Worm (Caenorhabditis elegans) whole organism, L1 larva: ENCODE data around the gene idpp-13.
A peak's percentile ranks its signal among the peaks of the same experiment; 100 is the strongest.

ENCODE experiments used
- C04F5.9 ChIP-seq: sonication (generic microtip); optimal IDR thresholded peaks from 2 replicates; lab custom pipeline; 2016; ENCODE audit warnings: missing genetic modification characterization, missing compliant biosample characterization
- C34B4.2 ChIP-seq: sonication (generic microtip); optimal IDR thresholded peaks from 2 replicates; lab custom pipeline; 2017; ENCODE audit warnings: mild to moderate bottlenecking, missing genetic modification characterization, missing compliant biosample characterization
- Y116A8C.19 ChIP-seq: sonication (generic microtip); optimal IDR thresholded peaks from 2 replicates; lab custom pipeline; 2016; ENCODE audit warnings: missing compliant biosample characterization, missing genetic modification characterization, borderline replicate concordance
- aha-1 ChIP-seq: fragments of 150-350 bp; optimal IDR thresholded peaks from 2 replicates; lab custom pipeline; 2014; ENCODE audit warnings: missing biosample characterization, missing genetic modification characterization
- ceh-8 ChIP-seq: fragments of 200-800 bp; sonication (Bioruptor generic); optimal IDR thresholded peaks from 2 replicates; lab custom pipeline; 2018; ENCODE audit warnings: mild to moderate bottlenecking, missing genetic modification characterization, moderate library complexity, missing compliant biosample characterization
- ceh-88 ChIP-seq: fragments of 200-800 bp; sonication (Bioruptor generic); IDR thresholded peaks from 2 replicates; pipeline ENCODE4 v1.3.6; 2022; ENCODE audit warnings: missing genetic modification characterization, missing compliant biosample characterization
- ceh-90 ChIP-seq: sonication (generic microtip); optimal IDR thresholded peaks from 2 replicates; lab custom pipeline; 2016; ENCODE audit warnings: missing genetic modification characterization, missing compliant biosample characterization
- dpl-1 ChIP-seq, 3 experiments: fragments of 150-350 bp in 2 of 3; sonication (generic microtip) in 1 of 3; optimal IDR thresholded peaks; 2 replicates each; lab custom pipeline; 2014 to 2017; ENCODE audit warnings: missing biosample characterization in 3 of 3, missing genetic modification characterization in 3 of 3, missing genetic modification reagents in 3 of 3
- efl-1 ChIP-seq, 4 experiments: fragments of 150-350 bp; optimal IDR thresholded peaks in 3 of 4; peaks in 1 of 4; 1 replicate in 1 of 4; 2 replicates in 3 of 4; lab custom pipeline; 2014; ENCODE audit warnings: missing biosample characterization in 2 of 4, missing genetic modification characterization in 2 of 4, missing genetic modification reagents in 2 of 4
- elt-2 ChIP-seq: sonication (generic microtip); optimal IDR thresholded peaks from 2 replicates; lab custom pipeline; 2016; ENCODE audit warnings: missing genetic modification characterization, mild to moderate bottlenecking, inconsistent platforms, missing compliant biosample characterization, missing genetic modification reagents
- fkh-10 ChIP-seq: sonication (generic microtip); optimal IDR thresholded peaks from 2 replicates; lab custom pipeline; 2017; ENCODE audit warnings: missing biosample characterization, missing genetic modification reagents, missing genetic modification characterization
- fos-1 ChIP-seq: fragments of 150-350 bp; optimal IDR thresholded peaks from 2 replicates; lab custom pipeline; 2014; ENCODE audit warnings: missing biosample characterization, missing genetic modification characterization
- irx-1 ChIP-seq: sonication (generic microtip); optimal IDR thresholded peaks from 2 replicates; lab custom pipeline; 2016; ENCODE audit warnings: missing genetic modification characterization, missing compliant biosample characterization
- isw-1 ChIP-seq: fragments of 200-800 bp; sonication (Bioruptor generic); IDR thresholded peaks from 2 replicates; pipeline ENCODE4 v1.3.6; 2022; ENCODE audit warnings: missing genetic modification characterization, missing compliant biosample characterization
- lin-39 ChIP-seq: fragments of 150-350 bp; optimal IDR thresholded peaks from 2 replicates; lab custom pipeline; 2014; ENCODE audit warnings: missing biosample characterization, missing genetic modification reagents, missing genetic modification characterization
- lir-3 ChIP-seq: sonication (generic microtip); optimal IDR thresholded peaks from 2 replicates; lab custom pipeline; 2016; ENCODE audit warnings: mild to moderate bottlenecking, missing genetic modification characterization, moderate library complexity, missing compliant biosample characterization; ENCODE audit not compliant: poor library complexity
- mab-9 ChIP-seq: fragments of 200-800 bp; sonication (Bioruptor generic); IDR thresholded peaks from 2 replicates; pipeline ENCODE4 v1.3.6; 2022; ENCODE audit warnings: missing genetic modification reagents, missing genetic modification characterization, missing compliant biosample characterization
- nhr-71 ChIP-seq: sonication (generic microtip); optimal IDR thresholded peaks from 2 replicates; lab custom pipeline; 2016; ENCODE audit warnings: mild to moderate bottlenecking, missing genetic modification characterization, moderate library complexity, missing compliant biosample characterization
- nhr-76 ChIP-seq: sonication (generic microtip); optimal IDR thresholded peaks from 2 replicates; lab custom pipeline; 2017; ENCODE audit warnings: missing biosample characterization, missing genetic modification characterization
- nhr-90 ChIP-seq: sonication (generic microtip); optimal IDR thresholded peaks from 2 replicates; lab custom pipeline; 2016; ENCODE audit warnings: mild to moderate bottlenecking, missing genetic modification characterization, missing compliant biosample characterization; ENCODE audit not compliant: poor library complexity
- pag-3 ChIP-seq: sonication (generic microtip); optimal IDR thresholded peaks from 2 replicates; lab custom pipeline; 2017; ENCODE audit warnings: missing genetic modification characterization, mild to moderate bottlenecking, missing compliant biosample characterization, antibody characterized with exemption, borderline replicate concordance; ENCODE audit not compliant: insufficient read depth
- rnt-1 ChIP-seq: sonication (generic microtip); optimal IDR thresholded peaks from 2 replicates; lab custom pipeline; 2016; ENCODE audit warnings: mild to moderate bottlenecking, missing genetic modification characterization, moderate library complexity, missing compliant biosample characterization
- sox-4 ChIP-seq: sonication (generic microtip); optimal IDR thresholded peaks from 2 replicates; lab custom pipeline; 2016; ENCODE audit warnings: missing genetic modification characterization, missing compliant biosample characterization
- sptf-1 ChIP-seq: fragments of 150-350 bp; optimal IDR thresholded peaks from 2 replicates; lab custom pipeline; 2014; ENCODE audit warnings: missing biosample characterization, missing genetic modification characterization
- swsn-7 ChIP-seq: sonication (generic microtip); optimal IDR thresholded peaks from 2 replicates; lab custom pipeline; 2016; ENCODE audit warnings: missing genetic modification characterization, missing compliant biosample characterization
- tbx-2 ChIP-seq: sonication (generic microtip); optimal IDR thresholded peaks from 2 replicates; lab custom pipeline; 2016; ENCODE audit warnings: missing genetic modification characterization, missing compliant biosample characterization
- tlp-1 ChIP-seq: fragments of 150-350 bp; optimal IDR thresholded peaks from 2 replicates; lab custom pipeline; 2014; ENCODE audit warnings: missing biosample characterization, missing genetic modification characterization
- xbp-1 ChIP-seq: sonication (generic microtip); optimal IDR thresholded peaks from 2 replicates; lab custom pipeline; 2016; ENCODE audit warnings: missing genetic modification characterization, missing compliant biosample characterization
- ztf-11 ChIP-seq, 2 experiments: sonication (generic microtip); optimal IDR thresholded peaks; 2 replicates each; lab custom pipeline; 2016 to 2017; ENCODE audit warnings: missing genetic modification characterization in 2 of 2, missing biosample characterization in 1 of 2, missing compliant biosample characterization in 1 of 2

Gene idpp-13

ce11 chrIII:946250-946725, 29.5 kb upstream of the idpp-13 start, which contains the start of gene fbxa-60:
Gene fbxa-60, minus strand, starts transcription at chrIII:946300.
- no peak for TF ChIP-seq mab-9 (GFP tag; lab: Robert Waterston, UW)
- no peak for TF ChIP-seq aha-1
- peak; percentile 68 for TF ChIP-seq elt-2 (tag; lab: Kevin White, UChicago)
- TF ChIP-seq, all 84 proteins: peak for 1

ce11 chrIII:944346-944745, 27.5 kb upstream of the idpp-13 start:
- TF ChIP-seq elt-2 (tag; lab: Kevin White, UChicago), result peak; percentile 39

ce11 chrIII:943426-943927, 26.7 kb upstream of the idpp-13 start, which contains the start of gene fbxa-59:
Gene fbxa-59, minus strand, starts transcription at chrIII:943476.
- TF ChIP-seq sptf-1 (tag; lab: Kevin White, UChicago) (no peak), tbx-2 (no peak), efl-1 (optimal IDR thresholded peaks at IDR 0.05; lab: Kevin White, UChicago) (no peak), efl-1 (GFP tag; optimal IDR thresholded peaks at IDR 0.05 in 1 of 2; lab: Kevin White, UChicago) (peak in 1 of 2 experiments; percentile 39), elt-2 (tag; lab: Kevin White, UChicago) (peak; percentile 61), C34B4.2 (no peak)

ce11 chrIII:941958-942357, 25.2 kb upstream of the idpp-13 start:
- TF ChIP-seq nhr-90, result no peak
- no peak for TF ChIP-seq lin-39 (tag; lab: Kevin White, UChicago)
- TF ChIP-seq pag-3, result no peak
- TF ChIP-seq xbp-1 (tag; lab: Kevin White, UChicago), result no peak
- no peak for TF ChIP-seq ceh-90 (tag; lab: Kevin White, UChicago)
- no peak for TF ChIP-seq ceh-88 (GFP tag; lab: Robert Waterston, UW)
- no peak for TF ChIP-seq nhr-76 (tag; lab: Kevin White, UChicago)

- no peak for TF ChIP-seq isw-1 (GFP tag; lab: Robert Waterston, UW)
- no peak for TF ChIP-seq tbx-2
- TF ChIP-seq tlp-1 (tag; lab: Kevin White, UChicago), result no peak
- TF ChIP-seq rnt-1 (tag; lab: Kevin White, UChicago), result no peak
- no peak for TF ChIP-seq ceh-88 (GFP tag; lab: Robert Waterston, UW)
- TF ChIP-seq nhr-76 (tag; lab: Kevin White, UChicago), result no peak
Measured at ce11 chrIII:938569-938968, 21.8 kb upstream of the idpp-13 start, which contains the start of gene fbxa-22. Gene fbxa-22, plus strand, starts transcription at chrIII:938869.

ce11 chrIII:937961-938360, 21.2 kb upstream of the idpp-13 start, which contains the start of gene fbxa-56:
Gene fbxa-56, minus strand, starts transcription at chrIII:938061.
- TF ChIP-seq fkh-10 (GFP tag; lab: Kevin White, UChicago), result no peak
- no peak for TF ChIP-seq swsn-7
- no peak for TF ChIP-seq nhr-71 (tag; lab: Kevin White, UChicago)
- TF ChIP-seq efl-1 (optimal IDR thresholded peaks at IDR 0.05; lab: Kevin White, UChicago), result no peak
- peak in 1 of 2 experiments; percentile 32 for TF ChIP-seq efl-1 (GFP tag; optimal IDR thresholded peaks at IDR 0.05 in 1 of 2; lab: Kevin White, UChicago)
- TF ChIP-seq aha-1, result no peak

ce11 chrIII:936037-936507, 19.3 kb upstream of the idpp-13 start, which contains the start of gene fbxa-55:
Gene fbxa-55, minus strand, starts transcription at chrIII:936087.
- TF ChIP-seq fos-1 (tag; lab: Kevin White, UChicago) (no peak), dpl-1 (GFP tag; optimal IDR thresholded peaks at IDR 0.05; lab: Kevin White, UChicago) (no peak), elt-2 (tag; lab: Kevin White, UChicago) (peak; percentile 55), ceh-88 (GFP tag; lab: Robert Waterston, UW) (no peak)

- peak; percentile 10 for TF ChIP-seq C04F5.9 (tag; lab: Kevin White, UChicago)
- TF ChIP-seq Y116A8C.19 (tag; lab: Kevin White, UChicago), result peak; percentile 40
- TF ChIP-seq irx-1 (tag; lab: Kevin White, UChicago), result peak; percentile 14
- TF ChIP-seq rnt-1 (tag; lab: Kevin White, UChicago), result peak; percentile 3
- peak in 1 of 2 experiments; percentile 34 for TF ChIP-seq ztf-11 (tag; optimal IDR thresholded peaks at IDR 0.05; lab: Kevin White, UChicago)
- TF ChIP-seq lir-3 (tag; lab: Kevin White, UChicago), result peak; percentile 45
- TF ChIP-seq ceh-8 (GFP tag; lab: Kevin White, UChicago), result peak; percentile 83
- peak; percentile 71 for TF ChIP-seq sox-4
- peak; percentile 14 for TF ChIP-seq nhr-90
Measured at ce11 chrIII:931405-931804, 14.6 kb upstream of the idpp-13 start.
